Worm (Caenorhabditis elegans): Measurements from ENCODE around the gene col-41.

col-41 gene

DNA sequence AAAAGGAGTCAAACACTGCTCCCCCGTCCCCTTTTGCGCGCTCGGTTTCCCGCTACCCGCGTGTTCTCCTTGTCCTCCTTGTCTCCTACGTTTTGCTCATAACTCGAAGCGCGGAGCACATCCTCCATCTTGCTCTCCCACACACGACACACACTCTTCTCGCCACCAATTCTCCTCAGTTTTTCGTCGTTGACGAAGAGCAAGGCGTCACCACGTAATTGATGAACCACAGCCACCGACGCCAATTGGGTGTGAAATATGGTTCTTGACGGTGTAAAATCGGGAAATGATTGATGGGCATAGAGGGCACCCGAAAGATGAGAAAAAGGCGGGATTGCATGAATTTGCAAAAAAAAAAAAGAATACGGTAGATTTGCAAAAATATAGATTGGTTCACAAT is 27.4 kb downstream of the col-41 start:
- TF ChIP-seq sdz-38 (tag; optimal IDR thresholded peaks at IDR 0.05) (no peak), Y53G8AR.9 (GFP tag; conservative IDR thresholded peaks at IDR 0.05) (no peak), C06A6.2 (GFP tag; conservative IDR thresholded peaks at IDR 0.05) (no peak), pbrm-1 (GFP tag; IDR thresholded peaks at IDR 0.05) (no peak), zfh-2 (GFP tag; conservative IDR thresholded peaks at IDR 0.05) (peak; percentile 50), tlf-1 (GFP tag; optimal IDR thresholded peaks at IDR 0.05) (no peak), nfyb-1 (GFP tag; IDR thresholded peaks at IDR 0.05) (no peak), lag-1 (GFP tag; IDR thresholded peaks at IDR 0.05) (no peak)

DNA sequence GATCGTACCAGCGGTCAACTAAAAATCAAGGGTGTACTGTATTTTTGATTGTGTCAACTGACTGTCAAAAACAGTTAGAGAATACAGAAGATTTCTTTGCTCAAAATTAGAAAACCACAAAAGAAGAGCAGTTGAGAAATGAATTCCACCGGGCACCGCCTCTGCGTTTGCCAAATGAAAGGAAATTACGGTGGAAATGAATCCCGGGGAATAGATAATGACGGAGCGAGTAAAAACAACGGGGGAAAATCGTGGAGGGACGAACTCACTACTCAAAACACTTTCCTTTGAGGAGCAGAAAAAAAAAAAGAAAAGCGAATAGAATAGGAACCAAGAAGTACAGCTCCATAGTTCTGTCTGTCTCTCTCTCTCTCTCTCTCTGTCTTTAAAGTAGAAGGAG is 27.9 kb downstream of the col-41 start:
- TF ChIP-seq nhr-90 (tag; optimal IDR thresholded peaks at IDR 0.05) (no peak), F57C9.4 (tag; optimal IDR thresholded peaks at IDR 0.05) (no peak), nhr-120 (GFP tag; IDR thresholded peaks at IDR 0.05) (no peak), Y53F4B.3 (GFP tag; IDR thresholded peaks at IDR 0.05) (no peak), zfh-2 (GFP tag; conservative IDR thresholded peaks at IDR 0.05) (no peak), unc-62 (GFP tag; optimal IDR thresholded peaks at IDR 0.05) (no peak), die-1 (tag; optimal IDR thresholded peaks at IDR 0.05) (no peak), ZK185.1 (tag; optimal IDR thresholded peaks at IDR 0.05; ENCODE audit: poor library complexity, severe bottlenecking) (no peak), attf-5 (GFP tag; optimal IDR thresholded peaks at IDR 0.05) (no peak), madf-10 (tag; optimal IDR thresholded peaks at IDR 0.05) (no peak), ztf-28 (GFP tag; IDR thresholded peaks at IDR 0.05) (no peak), F39B2.1 (GFP tag; IDR thresholded peaks at IDR 0.05) (no peak)

DNA sequence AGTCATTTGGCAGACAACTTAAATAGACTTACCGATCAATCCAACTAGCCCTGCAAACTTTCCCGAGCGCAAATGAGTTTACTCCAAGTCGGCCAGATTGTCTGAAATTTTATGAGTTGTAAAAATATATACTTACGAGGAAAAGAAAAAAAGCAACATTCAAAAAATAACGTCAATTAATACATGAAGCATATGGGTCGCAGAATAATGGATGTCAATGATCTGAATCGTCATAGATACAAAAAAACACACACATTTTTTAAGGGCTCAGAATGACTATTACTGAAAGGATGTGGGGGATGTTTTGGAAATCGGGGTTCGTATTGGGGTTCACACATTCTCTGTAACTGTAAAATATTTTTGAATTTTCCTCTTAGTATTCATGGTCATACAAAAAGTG is 28.6 kb downstream of the col-41 start, which contains the start of gene unc-7:
Gene unc-7, minus strand, starts transcription at position 101 of the 400 bp plus-strand sequence.
- TF ChIP-seq unc-130 (GFP tag; optimal IDR thresholded peaks at IDR 0.05) (no peak), ceh-58 (GFP tag; IDR thresholded peaks at IDR 0.05) (no peak), ceh-27 (GFP tag; optimal IDR thresholded peaks at IDR 0.05) (no peak), unc-62 (GFP tag; optimal IDR thresholded peaks at IDR 0.05) (no peak), let-526 (GFP tag; IDR thresholded peaks at IDR 0.05) (no peak), F10E7.11 (tag; optimal IDR thresholded peaks at IDR 0.05) (no peak), F52B5.7 (tag; optimal IDR thresholded peaks at IDR 0.05) (no peak), lin-40 (tag; optimal IDR thresholded peaks at IDR 0.05) (no peak), zim-3 (tag; optimal IDR thresholded peaks at IDR 0.05) (no peak), atf-7 (tag; optimal IDR thresholded peaks at IDR 0.05) (no peak), bed-1 (GFP tag; IDR thresholded peaks at IDR 0.05) (no peak), ztf-28 (GFP tag; IDR thresholded peaks at IDR 0.05) (no peak), tbx-9 (tag; optimal IDR thresholded peaks at IDR 0.05; ENCODE audit: borderline replicate concordance) (no peak), ztf-3 (GFP tag; optimal IDR thresholded peaks at IDR 0.05) (no peak), ZK185.1 (tag; optimal IDR thresholded peaks at IDR 0.05; ENCODE audit: poor library complexity, severe bottlenecking) (no peak), ceh-100 (GFP tag; IDR thresholded peaks at IDR 0.05) (no peak), F57A8.1 (GFP tag; optimal IDR thresholded peaks at IDR 0.05) (no peak), nhr-179 (tag; optimal IDR thresholded peaks at IDR 0.05) (no peak)

DNA sequence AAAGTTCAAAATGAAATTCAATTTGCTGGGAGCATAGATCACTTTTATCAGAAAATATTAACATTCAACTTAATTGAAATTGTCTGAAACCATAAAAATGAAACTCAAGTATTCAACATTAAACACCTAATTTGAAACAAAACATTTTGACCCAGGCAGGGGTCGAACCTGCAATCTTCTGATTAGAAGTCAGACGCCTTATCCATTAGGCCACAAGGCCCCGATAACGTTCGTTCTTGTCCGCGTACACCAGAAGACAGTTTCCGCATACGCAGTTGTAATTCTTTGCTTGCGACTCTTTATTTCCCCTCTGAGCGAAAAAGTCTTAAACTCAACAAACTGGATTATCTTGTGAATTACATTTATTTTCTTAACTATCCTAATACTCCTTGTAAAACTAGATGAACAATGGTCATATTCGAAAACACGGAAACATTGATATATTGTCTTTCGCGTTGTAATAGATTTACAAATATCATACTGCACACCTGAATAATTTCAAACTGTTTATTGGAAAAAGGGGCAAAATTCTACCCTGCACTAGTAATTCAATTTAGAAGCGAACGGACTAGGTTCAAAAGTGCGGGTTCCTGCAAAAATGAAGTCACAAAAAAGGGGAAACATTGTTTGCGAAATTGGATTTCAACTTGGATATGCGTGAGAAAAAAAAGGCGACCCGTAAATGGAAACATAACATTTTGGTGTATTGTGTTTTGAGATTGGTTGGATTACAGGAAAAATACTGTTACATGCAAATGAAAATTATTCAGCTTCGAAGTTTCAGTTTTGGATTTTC is 29.7 kb downstream of the col-41 start:
- TF ChIP-seq B0261.1 (tag; optimal IDR thresholded peaks at IDR 0.05), result peak; percentile 82
- peak; percentile 60; the same call in 1 of the 2 replicates for TF ChIP-seq hmg-1.2 (GFP tag; IDR thresholded peaks at IDR 0.05)
- peak; percentile 70 for TF ChIP-seq snpc-1.3 (tag; optimal IDR thresholded peaks at IDR 0.05; ENCODE audit: insufficient read depth)
- TF ChIP-seq egl-44 (GFP tag; IDR thresholded peaks at IDR 0.05), result peak; percentile 65; the same call in 1 of the 2 replicates
- no peak for TF ChIP-seq madf-8 (GFP tag; conservative IDR thresholded peaks at IDR 0.05)
- TF ChIP-seq bed-1 (GFP tag; IDR thresholded peaks at IDR 0.05), result no peak
- peak; percentile 80 for TF ChIP-seq Y56A3A.18 (GFP tag; IDR thresholded peaks at IDR 0.05)
- TF ChIP-seq madf-3 (GFP tag; IDR thresholded peaks at IDR 0.05), result no peak
- TF ChIP-seq dox-1 (GFP tag; IDR thresholded peaks at IDR 0.05), result peak; percentile 65
- peak; percentile 83 for TF ChIP-seq ZK185.1 (tag; optimal IDR thresholded peaks at IDR 0.05; ENCODE audit: poor library complexity, severe bottlenecking)
- no peak for TF ChIP-seq nfya-2 (GFP tag; IDR thresholded peaks at IDR 0.05)
- TF ChIP-seq ztf-25 (GFP tag; IDR thresholded peaks at IDR 0.05), result peak; percentile 73; the same call in 1 of the 2 replicates

All from whole organism, young adult.